Fruit fly (Drosophila melanogaster): Measurements from ENCODE around the gene CG44521.

Gene CG44521

DNA sequence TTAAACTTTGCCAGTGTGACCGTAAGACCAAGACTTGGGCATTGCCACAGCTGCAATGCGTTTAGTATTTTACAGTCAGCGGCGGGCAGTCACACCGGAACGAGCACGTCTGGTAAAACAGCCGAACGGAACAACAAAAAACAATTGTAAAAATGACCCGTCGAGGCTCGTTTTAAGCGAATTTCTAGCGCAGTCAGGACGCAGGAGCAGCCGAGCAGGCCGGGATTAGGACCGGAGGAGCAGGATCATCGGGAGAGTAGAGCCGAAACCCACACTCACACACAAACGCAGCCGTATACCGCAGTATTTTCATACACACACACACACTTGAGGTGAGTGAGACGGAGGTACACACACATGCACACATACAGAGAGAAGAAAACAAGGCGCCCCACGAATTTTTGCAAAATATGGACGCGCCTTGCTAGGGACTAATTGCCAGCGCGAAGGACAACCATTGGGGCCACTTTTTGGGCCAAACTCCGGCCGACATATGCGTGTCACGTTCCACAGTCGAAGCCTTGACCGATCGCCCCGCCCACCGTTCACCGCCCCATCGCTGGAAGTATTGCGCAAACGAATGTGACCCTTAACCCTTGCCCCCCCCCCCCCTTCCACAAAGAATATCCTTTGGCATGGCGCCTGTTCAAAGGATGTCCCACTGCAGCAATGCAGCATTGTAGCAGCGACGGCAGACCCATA, 39.9 kb downstream of the CG44521 start, which contains the start of gene Usp47 (continued):
- TF ChIP-seq MESR4 (GFP tag; optimal IDR thresholded peaks at IDR 0.05) = peak; percentile 89
- TF ChIP-seq crp (GFP tag; optimal IDR thresholded peaks at IDR 0.05) = peak in 1 of 2 experiments; percentile 29
- peak; percentile 21 for TF ChIP-seq repo (GFP tag; optimal IDR thresholded peaks at IDR 0.05)
- TF ChIP-seq dm (GFP tag; optimal IDR thresholded peaks at IDR 0.05) = peak; percentile 7
- peak; percentile 26 for TF ChIP-seq Sin3A (optimal IDR thresholded peaks at IDR 0.05)
- peak; percentile 33; the same call in 1 of the 2 replicates for TF ChIP-seq vvl (GFP tag; IDR thresholded peaks at IDR 0.05)
- TF ChIP-seq CG34376 (GFP tag; optimal IDR thresholded peaks at IDR 0.05) = peak; percentile 36
- TF ChIP-seq CG4328 (GFP tag; optimal IDR thresholded peaks at IDR 0.05) = no peak
- TF ChIP-seq Bgb (GFP tag; IDR thresholded peaks at IDR 0.05; ENCODE audit: partially characterized antibody) = peak; percentile 41; the same call in 1 of the 2 replicates
- peak; percentile 29 for TF ChIP-seq CG13894 (tag; optimal IDR thresholded peaks at IDR 0.05)
- no peak for TF ChIP-seq gcm (GFP tag; optimal IDR thresholded peaks at IDR 0.05)
- TF ChIP-seq PHDP (tag; optimal IDR thresholded peaks at IDR 0.05) = no peak
- peak; percentile 43 for TF ChIP-seq CrebB (tag; optimal IDR thresholded peaks at IDR 0.05)
- TF ChIP-seq gcm2 (GFP tag; optimal IDR thresholded peaks at IDR 0.05) = no peak
- no peak for TF ChIP-seq CoRest (tag; optimal IDR thresholded peaks at IDR 0.05)
- peak; percentile 38 for TF ChIP-seq CG12659 (GFP tag; optimal IDR thresholded peaks at IDR 0.05)
- peak; percentile 58 for TF ChIP-seq Fer1 (GFP tag; optimal IDR thresholded peaks at IDR 0.05)

DNA sequence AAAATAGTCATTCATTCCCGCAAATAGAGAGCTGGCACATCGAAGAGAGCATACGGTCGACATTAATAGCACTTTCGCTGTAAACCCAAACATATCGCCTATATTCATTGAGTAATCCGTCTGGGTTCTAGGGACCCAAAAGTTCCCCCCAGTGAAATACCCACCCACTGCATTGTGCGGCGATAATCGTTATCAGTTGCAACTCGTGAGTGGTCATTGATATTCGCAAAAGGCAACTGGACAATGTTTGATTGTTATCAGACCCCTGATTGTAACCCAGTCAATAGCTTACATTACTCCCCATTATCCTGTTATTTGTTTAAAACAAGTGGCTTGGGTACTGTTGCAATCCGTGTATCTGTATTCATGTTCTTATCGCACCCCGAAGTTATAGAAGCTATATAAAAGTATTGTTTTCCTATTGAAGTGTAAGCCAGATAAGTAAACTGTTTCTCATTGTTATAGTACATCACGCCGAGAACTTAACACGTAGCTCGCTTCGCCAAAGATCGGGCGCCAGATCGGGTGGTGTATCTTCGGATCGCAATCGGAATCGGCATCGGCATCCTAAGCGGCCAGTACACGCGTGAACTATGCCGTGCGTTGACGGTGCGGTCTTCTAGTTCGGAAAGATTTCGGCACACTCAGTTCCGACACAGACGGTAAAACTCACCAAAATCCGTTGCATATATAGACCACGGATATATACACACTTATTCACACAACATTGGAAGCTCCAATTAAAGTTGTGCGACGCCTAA, 40.7 kb downstream of the CG44521 start:
- TF ChIP-seq CG17385 (GFP tag; optimal IDR thresholded peaks at IDR 0.05) = no peak
- no peak for TF ChIP-seq danr (GFP tag; IDR thresholded peaks at IDR 0.05)
- peak; percentile 18 for TF ChIP-seq CG10543 (GFP tag; optimal IDR thresholded peaks at IDR 0.05)
- peak; percentile 3 for TF ChIP-seq CG34376 (GFP tag; optimal IDR thresholded peaks at IDR 0.05)
- no peak for TF ChIP-seq yki (optimal IDR thresholded peaks at IDR 0.05)
- no peak for TF ChIP-seq tin (GFP tag; optimal IDR thresholded peaks at IDR 0.05)
- TF ChIP-seq grn (GFP tag; optimal IDR thresholded peaks at IDR 0.05) = peak; percentile 60
- peak; percentile 30 for TF ChIP-seq sug (tag; optimal IDR thresholded peaks at IDR 0.05)
- peak; percentile 7; the same call in 1 of the 2 replicates for TF ChIP-seq E2f2 (GFP tag; IDR thresholded peaks at IDR 0.05)
- TF ChIP-seq CG9727 (GFP tag; optimal IDR thresholded peaks at IDR 0.05) = no peak
- no peak for TF ChIP-seq dpn (GFP tag; optimal IDR thresholded peaks at IDR 0.05)
- TF ChIP-seq Deaf1 (tag; optimal IDR thresholded peaks at IDR 0.05) = peak; percentile 96
- peak; percentile 48 for TF ChIP-seq Med (GFP tag)
- peak in 1 of 2 experiments; percentile 47 for TF ChIP-seq Hr78 (GFP tag; optimal IDR thresholded peaks at IDR 0.05)
- TF ChIP-seq CG6254 (GFP tag; optimal IDR thresholded peaks at IDR 0.05) = no peak
- TF ChIP-seq gro (GFP tag; optimal IDR thresholded peaks at IDR 0.05) = peak; percentile 3
- no peak for TF ChIP-seq tx (GFP tag; optimal IDR thresholded peaks at IDR 0.05)
- TF ChIP-seq Dip3 (GFP tag; optimal IDR thresholded peaks at IDR 0.05) = no peak
- no peak for TF ChIP-seq CG6654 (GFP tag; optimal IDR thresholded peaks at IDR 0.05)
- no peak for TF ChIP-seq gce (GFP tag; IDR thresholded peaks at IDR 0.05)
- TF ChIP-seq CG9932 (GFP tag; IDR thresholded peaks at IDR 0.05) = 0 out of 2 replicates have a peak, but pooled peaks have one; percentile 6
- peak; percentile 16 for TF ChIP-seq B-H2 (GFP tag; optimal IDR thresholded peaks at IDR 0.05)

Data from whole organism, embryonic.